Worm (Caenorhabditis elegans): ENCODE measurements around the gene F44B9.9.

DNA sequence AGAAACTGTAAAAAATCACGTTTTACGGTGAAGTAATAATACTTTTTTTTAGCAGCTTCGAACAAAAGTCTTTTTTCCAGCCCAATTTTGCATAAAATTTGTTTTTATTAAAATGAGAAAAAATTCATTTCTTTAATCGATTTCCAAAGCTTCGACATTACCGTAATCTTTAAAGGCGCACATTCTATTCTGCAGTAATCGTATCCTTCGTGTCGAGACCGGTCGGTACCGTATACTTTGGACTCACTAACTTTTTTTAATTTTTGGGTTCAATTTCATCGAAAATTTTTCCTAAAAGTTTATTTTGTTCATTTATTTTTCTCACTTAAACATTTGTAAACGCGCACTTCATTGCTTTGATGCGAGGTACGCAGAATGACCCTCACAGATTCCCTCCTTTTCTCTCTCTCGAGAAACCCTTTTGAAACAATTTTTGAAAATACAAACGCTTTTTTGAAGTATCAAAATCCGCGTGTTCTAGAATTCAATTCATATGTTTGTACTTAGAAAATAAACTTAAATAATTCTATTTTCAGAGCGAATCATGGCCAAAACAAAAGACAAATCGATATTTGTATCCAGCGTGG, 44.2 kb downstream of the F44B9.9 start, which contains the start of gene hrpk-2:
- TF ChIP-seq flt-1 (GFP tag; IDR thresholded peaks at IDR 0.05) = no peak
- TF ChIP-seq ztf-29 (GFP tag; IDR thresholded peaks at IDR 0.05) = no peak
- TF ChIP-seq ztf-23 (GFP tag; IDR thresholded peaks at IDR 0.05) = no peak
- no peak for TF ChIP-seq cog-1 (tag; optimal IDR thresholded peaks at IDR 0.05)
- TF ChIP-seq T22C8.4 (GFP tag; IDR thresholded peaks at IDR 0.05) = no peak
- no peak for TF ChIP-seq med-1 (GFP tag; optimal IDR thresholded peaks at IDR 0.05; ENCODE audit: insufficient read depth)

All from whole organism, midembryonic.